Fruit fly (Drosophila melanogaster): Measurements from ENCODE around the gene ImpL2.

ImpL2 gene

dm6 chr3L:4193730-4194649, 42.0 kb downstream of the ImpL2 start, which contains the start of gene CG43367:
TSS of gene CG43367 (plus strand) at chr3L:4193993.
- no peak for TF ChIP-seq noc (tag; optimal IDR thresholded peaks at IDR 0.05)

- no peak for TF ChIP-seq noc (tag; optimal IDR thresholded peaks at IDR 0.05)
These were observed 47.9 kb downstream of the ImpL2 start, which contains the start of the genes Teh2 and tipE for dm6 chr3L:4187930-4188523. TSS of gene Teh2 (minus strand) at chr3L:4188023. TSS of gene tipE (plus strand) at chr3L:4188499.

DNA sequence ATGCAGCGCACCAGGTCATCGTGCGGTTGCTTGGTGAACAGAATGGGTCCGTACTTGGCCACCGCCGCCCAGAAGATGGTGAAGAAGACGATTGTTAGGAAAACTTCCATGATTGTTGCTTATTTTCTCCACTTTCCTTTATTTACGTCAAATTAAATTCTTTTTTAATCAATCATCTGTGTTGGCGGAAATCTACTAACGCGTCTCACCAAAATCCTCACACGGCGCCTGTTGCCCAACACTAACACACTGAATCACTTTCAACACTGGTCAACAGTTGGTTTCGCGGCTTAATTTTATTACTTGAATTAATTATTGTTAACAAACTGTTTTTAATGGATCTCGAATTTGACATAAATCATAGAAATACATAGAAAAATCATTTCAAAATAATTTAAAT, 49.3 kb downstream of the ImpL2 start, which contains the start of gene VhaM9.7-c:
TSS of gene VhaM9.7-c (minus strand) at position 207 of the 400 bp plus-strand sequence.
- no peak for TF ChIP-seq noc (tag; optimal IDR thresholded peaks at IDR 0.05)

dm6 chr3L:4185259-4185658, 50.7 kb downstream of the ImpL2 start:
- no peak for TF ChIP-seq noc (tag; optimal IDR thresholded peaks at IDR 0.05)

dm6 chr3L:4184563-4184962, 51.4 kb downstream of the ImpL2 start, which contains the start of gene Teh3:
TSS of gene Teh3 (minus strand) at chr3L:4184663.
- no peak for TF ChIP-seq noc (tag; optimal IDR thresholded peaks at IDR 0.05)

dm6 chr3L:4177981-4178562, 57.9 kb downstream of the ImpL2 start, which contains the start of gene Teh4:
TSS of gene Teh4 (minus strand) at chr3L:4178270.
- no peak for TF ChIP-seq noc (tag; optimal IDR thresholded peaks at IDR 0.05)
